Worm (Caenorhabditis elegans) whole organism, L2 larva: ENCODE measurements around the gene T27E7.3.

Experiments
- Y55F3AM.14 ChIP-seq: fragments of 200-800 bp; sonication (Bioruptor generic); optimal IDR thresholded peaks from 2 replicates; lab custom pipeline; 2018; ENCODE audit warnings: mild to moderate bottlenecking, missing genetic modification characterization, missing compliant biosample characterization
- ama-1 ChIP-seq: fragments of 150-350 bp; optimal IDR thresholded peaks from 2 replicates; lab custom pipeline; 2018; ENCODE audit warnings: inconsistent platforms
- lin-13 ChIP-seq: fragments of 150-350 bp; optimal IDR thresholded peaks from 2 replicates; lab custom pipeline; 2014; ENCODE audit warnings: missing biosample characterization, missing genetic modification reagents, missing genetic modification characterization

DNA sequence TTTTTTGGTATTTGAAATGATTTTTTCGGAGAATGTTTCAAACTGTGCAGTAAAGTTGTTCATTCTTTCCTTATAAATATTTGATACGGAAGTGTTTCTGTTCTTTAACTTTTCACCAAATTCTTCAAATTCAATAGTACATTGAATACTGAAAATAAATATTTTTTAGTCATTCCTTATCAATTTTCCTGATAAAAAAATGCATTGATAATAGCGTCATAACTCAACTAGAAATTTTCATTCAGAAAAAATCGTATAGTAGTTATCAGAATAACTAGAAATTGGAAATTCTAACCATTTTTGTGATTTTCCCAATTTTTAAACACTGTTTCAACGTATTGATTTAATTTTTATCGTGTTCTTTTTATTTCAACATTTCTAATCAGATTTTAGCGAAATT, 30.4 kb downstream of the T27E7.3 start:
- TF ChIP-seq lin-13 (GFP tag; lab: Kevin White, UChicago) (no peak), Y55F3AM.14 (no peak), ama-1 (lab: Kevin White, UChicago) (no peak)
